Worm (Caenorhabditis elegans): ENCODE results near the gene mtrf-1L.

mtrf-1L gene

DNA sequence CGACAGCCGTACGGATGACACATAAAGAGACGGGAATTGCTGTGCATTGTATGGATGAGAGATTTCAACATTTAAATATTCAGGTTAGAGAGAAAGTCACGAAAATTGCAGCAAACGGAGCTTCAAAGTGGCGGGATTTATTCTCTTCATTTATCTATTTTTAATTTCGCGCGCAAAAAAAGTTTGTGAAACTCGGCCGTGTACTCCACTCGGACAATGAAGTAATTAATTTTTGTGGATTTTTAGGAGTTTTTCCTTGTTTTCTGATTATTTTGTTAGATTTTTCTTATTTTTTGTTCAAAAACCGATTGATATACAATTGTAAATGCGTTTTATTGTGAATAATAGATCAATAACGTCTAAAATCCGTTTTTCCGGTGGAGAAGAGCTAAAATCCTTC lies 1.1 kb downstream of the mtrf-1L start:
- TF ChIP-seq egl-13 (tag; optimal IDR thresholded peaks at IDR 0.05) = peak; percentile 21
- no peak for TF ChIP-seq ztf-4 (tag; optimal IDR thresholded peaks at IDR 0.05)
- TF ChIP-seq tbx-2 (tag; optimal IDR thresholded peaks at IDR 0.05) = peak; percentile 40
- no peak for TF ChIP-seq lin-15B (tag; optimal IDR thresholded peaks at IDR 0.05)
- TF ChIP-seq lir-3 (tag; optimal IDR thresholded peaks at IDR 0.05; ENCODE audit: poor library complexity) = peak; percentile 73
- TF ChIP-seq elt-2 (tag; optimal IDR thresholded peaks at IDR 0.05) = no peak
- TF ChIP-seq jun-1 (tag; optimal IDR thresholded peaks at IDR 0.05) = no peak
- TF ChIP-seq lin-14 (GFP tag; optimal IDR thresholded peaks at IDR 0.05) = no peak
- peak; percentile 76 to 86 (median 80) for TF ChIP-seq dpl-1 (GFP tag; optimal IDR thresholded peaks at IDR 0.05)
- no peak for TF ChIP-seq fkh-8 (tag; optimal IDR thresholded peaks at IDR 0.05)
- no peak for TF ChIP-seq egl-27 (tag; optimal IDR thresholded peaks at IDR 0.05)
- TF ChIP-seq rnt-1 (tag; optimal IDR thresholded peaks at IDR 0.05) = peak; percentile 77
- no peak for TF ChIP-seq C34B4.2 (tag; optimal IDR thresholded peaks at IDR 0.05)
- TF ChIP-seq nhr-90 (tag; optimal IDR thresholded peaks at IDR 0.05; ENCODE audit: poor library complexity) = peak; percentile 29
- TF ChIP-seq nhr-11 (tag; optimal IDR thresholded peaks at IDR 0.05) = no peak
- no peak for TF ChIP-seq unc-62 (GFP tag; optimal IDR thresholded peaks at IDR 0.05)
- peak; percentile 23 for TF ChIP-seq nhr-19 (GFP tag; conservative IDR thresholded peaks at IDR 0.05)
- no peak for TF ChIP-seq unc-130 (tag; optimal IDR thresholded peaks at IDR 0.05)
- peak; percentile 38 for TF ChIP-seq dsc-1 (tag; optimal IDR thresholded peaks at IDR 0.05)
- no peak for TF ChIP-seq zag-1 (tag; optimal IDR thresholded peaks at IDR 0.05)
- TF ChIP-seq snpc-4 (tag; optimal IDR thresholded peaks at IDR 0.05) = no peak
- peak; percentile 75 for TF ChIP-seq nhr-85 (tag)
- TF ChIP-seq fkh-4 (tag; optimal IDR thresholded peaks at IDR 0.05; ENCODE audit: borderline replicate concordance) = peak; percentile 15
- TF ChIP-seq hpl-2 (GFP tag; optimal IDR thresholded peaks at IDR 0.05) = no peak
- TF ChIP-seq snu-23 (GFP tag; optimal IDR thresholded peaks at IDR 0.05) = no peak
- peak; percentile 76 for TF ChIP-seq ceh-90 (tag; optimal IDR thresholded peaks at IDR 0.05)
- TF ChIP-seq nhr-84 (tag; optimal IDR thresholded peaks at IDR 0.05) = no peak
- TF ChIP-seq sptf-1 (tag; optimal IDR thresholded peaks at IDR 0.05) = no peak
- no peak for TF ChIP-seq sup-37 (GFP tag; optimal IDR thresholded peaks at IDR 0.05)
- no peak for TF ChIP-seq unc-30 (tag; optimal IDR thresholded peaks at IDR 0.05)
- no peak for TF ChIP-seq unc-98 (GFP tag; IDR thresholded peaks at IDR 0.05)
- no peak for TF ChIP-seq efl-3 (GFP tag; optimal IDR thresholded peaks at IDR 0.05)
- TF ChIP-seq lin-39 (tag; optimal IDR thresholded peaks at IDR 0.05) = peak; percentile 23
- peak; percentile 62 for TF ChIP-seq irx-1 (tag; optimal IDR thresholded peaks at IDR 0.05)
- no peak for TF ChIP-seq ceh-82 (tag; optimal IDR thresholded peaks at IDR 0.05)
- no peak for TF ChIP-seq ama-1 (optimal IDR thresholded peaks at IDR 0.05)
- TF ChIP-seq swsn-7 (tag; optimal IDR thresholded peaks at IDR 0.05) = peak; percentile 29
- TF ChIP-seq sox-4 (tag; optimal IDR thresholded peaks at IDR 0.05) = no peak
- TF ChIP-seq efl-1 (optimal IDR thresholded peaks at IDR 0.05) = peak; percentile 87
- peak; percentile 86 to 98 for TF ChIP-seq efl-1 (GFP tag; optimal IDR thresholded peaks at IDR 0.05 in 1 of 2)
- TF ChIP-seq lin-35 (GFP tag; optimal IDR thresholded peaks at IDR 0.05) = peak; percentile 73 to 79
- TF ChIP-seq elt-3 (tag; optimal IDR thresholded peaks at IDR 0.05) = no peak
- TF ChIP-seq lsy-2 (tag; optimal IDR thresholded peaks at IDR 0.05) = peak; percentile 7 to 38
- no peak for TF ChIP-seq nhr-28 (tag; optimal IDR thresholded peaks at IDR 0.05)
- TF ChIP-seq F16B12.6 (tag; optimal IDR thresholded peaks at IDR 0.05) = no peak
- peak; percentile 33 for TF ChIP-seq xbp-1 (tag; optimal IDR thresholded peaks at IDR 0.05)
- TF ChIP-seq nhr-20 (tag; optimal IDR thresholded peaks at IDR 0.05) = peak; percentile 8
- no peak for TF ChIP-seq nhr-77 (tag; optimal IDR thresholded peaks at IDR 0.05)
- no peak for TF ChIP-seq fkh-10 (GFP tag; optimal IDR thresholded peaks at IDR 0.05)
- TF ChIP-seq nhr-71 (tag; optimal IDR thresholded peaks at IDR 0.05) = peak; percentile 58
- no peak for TF ChIP-seq pqm-1 (tag; optimal IDR thresholded peaks at IDR 0.05)
- no peak for TF ChIP-seq zip-4 (GFP tag; optimal IDR thresholded peaks at IDR 0.05)
- no peak for TF ChIP-seq ces-1 (GFP tag; optimal IDR thresholded peaks at IDR 0.05)
- TF ChIP-seq vab-15 (tag; optimal IDR thresholded peaks at IDR 0.05) = no peak
